Worm (Caenorhabditis elegans) whole organism, L1 larva: ENCODE measurements around the gene C35C5.9.

ENCODE experiments used
- C16A3.4 ChIP-seq: fragments of 150-350 bp; optimal IDR thresholded peaks from 2 replicates; lab custom pipeline; 2014; ENCODE audit warnings: missing biosample characterization, missing genetic modification characterization
- C34B4.2 ChIP-seq: sonication (generic microtip); optimal IDR thresholded peaks from 2 replicates; lab custom pipeline; 2017; ENCODE audit warnings: mild to moderate bottlenecking, missing genetic modification characterization, missing compliant biosample characterization
- F16B12.6 ChIP-seq: fragments of 150-350 bp; optimal IDR thresholded peaks from 2 replicates; lab custom pipeline; 2014; ENCODE audit warnings: missing biosample characterization, missing genetic modification characterization
- aly-2 ChIP-seq: fragments of 150-350 bp; optimal IDR thresholded peaks from 2 replicates; lab custom pipeline; 2014; ENCODE audit warnings: missing biosample characterization, missing genetic modification characterization
- blmp-1 ChIP-seq: fragments of 150-350 bp; optimal IDR thresholded peaks from 2 replicates; lab custom pipeline; 2014; ENCODE audit warnings: missing biosample characterization, missing genetic modification characterization
- ceh-88 ChIP-seq: fragments of 200-800 bp; sonication (Bioruptor generic); IDR thresholded peaks from 2 replicates; pipeline ENCODE4 v1.3.6; 2022; ENCODE audit warnings: missing genetic modification characterization, missing compliant biosample characterization
- ceh-90 ChIP-seq: sonication (generic microtip); optimal IDR thresholded peaks from 2 replicates; lab custom pipeline; 2016; ENCODE audit warnings: missing genetic modification characterization, missing compliant biosample characterization
- ces-1 ChIP-seq: fragments of 150-350 bp; optimal IDR thresholded peaks from 2 replicates; lab custom pipeline; 2014; ENCODE audit warnings: missing biosample characterization, missing genetic modification reagents, missing genetic modification characterization
- dpl-1 ChIP-seq, 3 experiments: fragments of 150-350 bp in 2 of 3; sonication (generic microtip) in 1 of 3; optimal IDR thresholded peaks; 2 replicates each; lab custom pipeline; 2014 to 2017; ENCODE audit warnings: missing biosample characterization in 3 of 3, missing genetic modification characterization in 3 of 3, missing genetic modification reagents in 3 of 3
- dsc-1 ChIP-seq: sonication (generic microtip); optimal IDR thresholded peaks from 2 replicates; lab custom pipeline; 2016; ENCODE audit warnings: mild to moderate bottlenecking, missing genetic modification characterization, missing compliant biosample characterization
- egl-27 ChIP-seq, 2 experiments: fragments of 150-350 bp in 1 of 2; sonication (generic microtip); optimal IDR thresholded peaks; 3 replicates each; lab custom pipeline; 2017 to 2018; ENCODE audit warnings: missing biosample characterization in 2 of 2, missing genetic modification characterization in 2 of 2, missing genetic modification reagents in 2 of 2
- elt-2 ChIP-seq: sonication (generic microtip); optimal IDR thresholded peaks from 2 replicates; lab custom pipeline; 2016; ENCODE audit warnings: missing genetic modification characterization, mild to moderate bottlenecking, inconsistent platforms, missing compliant biosample characterization, missing genetic modification reagents
- elt-3 ChIP-seq, 6 experiments: fragments of 150-350 bp in 1 of 6; sonication (generic microtip); optimal IDR thresholded peaks; 2 replicates each; lab custom pipeline; 2017 to 2018; ENCODE audit warnings: missing biosample characterization in 6 of 6, missing genetic modification characterization in 6 of 6, inconsistent platforms in 1 of 6
- fkh-10 ChIP-seq: sonication (generic microtip); optimal IDR thresholded peaks from 2 replicates; lab custom pipeline; 2017; ENCODE audit warnings: missing biosample characterization, missing genetic modification reagents, missing genetic modification characterization
- hlh-17 ChIP-seq: fragments of 200-800 bp; sonication (Bioruptor generic); optimal IDR thresholded peaks from 2 replicates; lab custom pipeline; 2018; ENCODE audit warnings: missing genetic modification characterization, mild to moderate bottlenecking, missing compliant biosample characterization, moderate library complexity, borderline replicate concordance
- irx-1 ChIP-seq: sonication (generic microtip); optimal IDR thresholded peaks from 2 replicates; lab custom pipeline; 2016; ENCODE audit warnings: missing genetic modification characterization, missing compliant biosample characterization
- jun-1 ChIP-seq: fragments of 150-350 bp; optimal IDR thresholded peaks from 2 replicates; lab custom pipeline; 2014; ENCODE audit warnings: missing biosample characterization, missing genetic modification reagents, missing genetic modification characterization
- lin-15B ChIP-seq: fragments of 150-350 bp; sonication (generic microtip); optimal IDR thresholded peaks from 3 replicates; lab custom pipeline; 2014; ENCODE audit warnings: missing biosample characterization, missing genetic modification characterization
- lsy-2 ChIP-seq, 2 experiments: fragments of 150-350 bp; optimal IDR thresholded peaks; 2 replicates each; lab custom pipeline; 2014; ENCODE audit warnings: missing biosample characterization in 2 of 2, missing genetic modification characterization in 2 of 2
- mdl-1 ChIP-seq, 2 experiments: fragments of 150-350 bp; optimal IDR thresholded peaks; 2 replicates each; lab custom pipeline; 2014 to 2017; ENCODE audit warnings: missing biosample characterization in 2 of 2, missing genetic modification characterization in 2 of 2, inconsistent platforms in 1 of 2
- mef-2 ChIP-seq: fragments of 150-350 bp; optimal IDR thresholded peaks from 2 replicates; lab custom pipeline; 2014; ENCODE audit warnings: missing biosample characterization, missing genetic modification characterization
- mep-1 ChIP-seq: fragments of 150-350 bp; optimal IDR thresholded peaks from 2 replicates; lab custom pipeline; 2014; ENCODE audit warnings: missing biosample characterization, missing genetic modification characterization
- nhr-11 ChIP-seq: fragments of 150-350 bp; optimal IDR thresholded peaks from 2 replicates; lab custom pipeline; 2014; ENCODE audit warnings: missing biosample characterization, missing genetic modification characterization
- nhr-12 ChIP-seq: sonication (generic microtip); optimal IDR thresholded peaks from 2 replicates; lab custom pipeline; 2017; ENCODE audit warnings: missing biosample characterization, missing genetic modification characterization
- nhr-19 ChIP-seq: fragments of 200-800 bp; sonication (Bioruptor generic); conservative IDR thresholded peaks from 2 replicates; pipeline ENCODE4 v1.3.6; 2022; ENCODE audit warnings: missing genetic modification characterization, missing compliant biosample characterization
- nhr-20 ChIP-seq: sonication (generic microtip); optimal IDR thresholded peaks from 2 replicates; lab custom pipeline; 2016; ENCODE audit warnings: mild to moderate bottlenecking, missing genetic modification characterization, missing compliant biosample characterization
- nhr-28 ChIP-seq: fragments of 150-350 bp; optimal IDR thresholded peaks from 2 replicates; lab custom pipeline; 2014; ENCODE audit warnings: missing biosample characterization, missing genetic modification characterization
- nhr-71 ChIP-seq: sonication (generic microtip); optimal IDR thresholded peaks from 2 replicates; lab custom pipeline; 2016; ENCODE audit warnings: mild to moderate bottlenecking, missing genetic modification characterization, moderate library complexity, missing compliant biosample characterization
- nhr-77 ChIP-seq: fragments of 150-350 bp; optimal IDR thresholded peaks from 2 replicates; lab custom pipeline; 2014; ENCODE audit warnings: missing biosample characterization, missing genetic modification characterization
- nhr-84 ChIP-seq: sonication (generic microtip); optimal IDR thresholded peaks from 2 replicates; lab custom pipeline; 2017; ENCODE audit warnings: missing biosample characterization, missing genetic modification characterization
- nhr-85 ChIP-seq: sonication (generic microtip); peaks from one replicate; lab custom pipeline; 2016; ENCODE audit warnings: missing genetic modification characterization, inconsistent platforms, missing compliant biosample characterization
- pag-3 ChIP-seq: sonication (generic microtip); optimal IDR thresholded peaks from 2 replicates; lab custom pipeline; 2017; ENCODE audit warnings: missing genetic modification characterization, mild to moderate bottlenecking, missing compliant biosample characterization, antibody characterized with exemption, borderline replicate concordance; ENCODE audit not compliant: insufficient read depth
- pqm-1 ChIP-seq: sonication (generic microtip); optimal IDR thresholded peaks from 3 replicates; lab custom pipeline; 2017; ENCODE audit warnings: missing biosample characterization, missing genetic modification characterization
- rnt-1 ChIP-seq: sonication (generic microtip); optimal IDR thresholded peaks from 2 replicates; lab custom pipeline; 2016; ENCODE audit warnings: mild to moderate bottlenecking, missing genetic modification characterization, moderate library complexity, missing compliant biosample characterization
- skn-1 ChIP-seq: fragments of 150-350 bp; optimal IDR thresholded peaks from 2 replicates; lab custom pipeline; 2014; ENCODE audit warnings: missing biosample characterization, missing genetic modification characterization
- snpc-4 ChIP-seq: fragments of 150-350 bp; optimal IDR thresholded peaks from 2 replicates; lab custom pipeline; 2014; ENCODE audit warnings: missing biosample characterization, missing genetic modification characterization
- snu-23 ChIP-seq: sonication (generic microtip); optimal IDR thresholded peaks from 2 replicates; lab custom pipeline; 2016; ENCODE audit warnings: missing genetic modification characterization, missing compliant biosample characterization
- sptf-1 ChIP-seq: fragments of 150-350 bp; optimal IDR thresholded peaks from 2 replicates; lab custom pipeline; 2014; ENCODE audit warnings: missing biosample characterization, missing genetic modification characterization
- sup-37 ChIP-seq: fragments of 200-800 bp; sonication (Bioruptor generic); optimal IDR thresholded peaks from 2 replicates; lab custom pipeline; 2018; ENCODE audit warnings: mild to moderate bottlenecking, missing genetic modification characterization, missing compliant biosample characterization
- tbx-2 ChIP-seq: sonication (generic microtip); optimal IDR thresholded peaks from 2 replicates; lab custom pipeline; 2016; ENCODE audit warnings: missing genetic modification characterization, missing compliant biosample characterization
- unc-130 ChIP-seq: fragments of 150-350 bp; optimal IDR thresholded peaks from 2 replicates; lab custom pipeline; 2017; ENCODE audit warnings: missing biosample characterization, missing genetic modification characterization, inconsistent platforms
- xbp-1 ChIP-seq: sonication (generic microtip); optimal IDR thresholded peaks from 2 replicates; lab custom pipeline; 2016; ENCODE audit warnings: missing genetic modification characterization, missing compliant biosample characterization
- zag-1 ChIP-seq: fragments of 150-350 bp; optimal IDR thresholded peaks from 2 replicates; lab custom pipeline; 2014; ENCODE audit warnings: missing biosample characterization, missing genetic modification characterization
- zip-4 ChIP-seq: fragments of 200-800 bp; sonication (Bioruptor generic); optimal IDR thresholded peaks from 2 replicates; lab custom pipeline; 2018; ENCODE audit warnings: mild to moderate bottlenecking, missing genetic modification characterization, moderate library complexity, missing compliant biosample characterization
- ztf-11 ChIP-seq, 2 experiments: sonication (generic microtip); optimal IDR thresholded peaks; 2 replicates each; lab custom pipeline; 2016 to 2017; ENCODE audit warnings: missing genetic modification characterization in 2 of 2, missing biosample characterization in 1 of 2, missing compliant biosample characterization in 1 of 2
- ztf-4 ChIP-seq: fragments of 150-350 bp; optimal IDR thresholded peaks from 2 replicates; lab custom pipeline; 2014; ENCODE audit warnings: missing biosample characterization, missing genetic modification characterization

C35C5.9 gene

ce11 chrX:11522058-11522757 lies 14.2 kb upstream of the C35C5.9 start, which contains the start of gene sdc-2 (continued):
- TF ChIP-seq ceh-90 (tag; lab: Kevin White, UChicago) (no peak), ztf-4 (tag; lab: Kevin White, UChicago) (peak; percentile 70), ceh-88 (GFP tag; lab: Robert Waterston, UW) (no peak), nhr-11 (tag; lab: Kevin White, UChicago) (no peak), tbx-2 (tag; lab: Kevin White, UChicago) (no peak), zag-1 (no peak), mep-1 (no peak), unc-130 (tag; lab: Kevin White, UChicago) (no peak), xbp-1 (peak; percentile 30), nhr-84 (tag; lab: Kevin White, UChicago) (no peak)

- TF ChIP-seq elt-3 (tag; optimal IDR thresholded peaks at IDR 0.05; lab: Kevin White, UChicago) (no peak), rnt-1 (no peak), dpl-1 (GFP tag; optimal IDR thresholded peaks at IDR 0.05; lab: Kevin White, UChicago) (no peak), irx-1 (tag; lab: Kevin White, UChicago) (no peak), lin-15B (tag; lab: Kevin White, UChicago) (no peak), dsc-1 (tag; lab: Kevin White, UChicago) (no peak), mef-2 (tag; lab: Kevin White, UChicago) (no peak), ztf-4 (tag; lab: Kevin White, UChicago) (no peak), snu-23 (GFP tag; lab: Kevin White, UChicago) (no peak), aly-2 (no peak), mep-1 (no peak), elt-2 (tag; lab: Kevin White, UChicago) (no peak), blmp-1 (no peak), nhr-71 (tag; lab: Kevin White, UChicago) (no peak), ceh-88 (GFP tag; lab: Robert Waterston, UW) (no peak), skn-1 (tag; lab: Kevin White, UChicago) (no peak), sup-37 (GFP tag; lab: Kevin White, UChicago) (no peak)
Observed at ce11 chrX:11523704-11524103, 12.7 kb upstream of the C35C5.9 start.

- no peak for TF ChIP-seq ceh-88 (GFP tag; lab: Robert Waterston, UW)
- TF ChIP-seq egl-27 (tag; optimal IDR thresholded peaks at IDR 0.05; lab: Kevin White, UChicago), result no peak
- TF ChIP-seq nhr-84 (tag; lab: Kevin White, UChicago), result no peak
- peak; percentile 71 for TF ChIP-seq nhr-20
- no peak for TF ChIP-seq nhr-77 (tag; lab: Kevin White, UChicago)
- no peak for TF ChIP-seq nhr-11 (tag; lab: Kevin White, UChicago)
- TF ChIP-seq nhr-19 (GFP tag; lab: Robert Waterston, UW), result peak; percentile 61
- no peak for TF ChIP-seq nhr-28 (tag; lab: Kevin White, UChicago)
- TF ChIP-seq hlh-17 (GFP tag; lab: Kevin White, UChicago), result no peak
- no peak for TF ChIP-seq sptf-1 (tag; lab: Kevin White, UChicago)
- peak in 1 of 6 experiments; percentile 32 for TF ChIP-seq elt-3 (tag; optimal IDR thresholded peaks at IDR 0.05; lab: Kevin White, UChicago)
- TF ChIP-seq F16B12.6 (tag; lab: Kevin White, UChicago), result no peak
- peak; percentile 82 for TF ChIP-seq nhr-85
- peak; percentile 19 for TF ChIP-seq snu-23 (GFP tag; lab: Kevin White, UChicago)
- TF ChIP-seq blmp-1, result peak; percentile 26
- no peak for TF ChIP-seq mdl-1 (tag; optimal IDR thresholded peaks at IDR 0.05; lab: Kevin White, UChicago)
- TF ChIP-seq lin-15B (tag; lab: Kevin White, UChicago), result no peak
- no peak for TF ChIP-seq snpc-4 (tag; lab: Kevin White, UChicago)
- TF ChIP-seq C16A3.4 (tag; lab: Kevin White, UChicago), result no peak
- TF ChIP-seq pag-3 (tag; lab: Kevin White, UChicago), result no peak
- no peak for TF ChIP-seq ztf-11 (tag; optimal IDR thresholded peaks at IDR 0.05; lab: Kevin White, UChicago)
- no peak for TF ChIP-seq C34B4.2 (tag; lab: Kevin White, UChicago)
- no peak for TF ChIP-seq zip-4
- TF ChIP-seq nhr-12 (tag; lab: Kevin White, UChicago), result no peak
- no peak for TF ChIP-seq jun-1
- TF ChIP-seq pqm-1 (tag; lab: Kevin White, UChicago), result no peak
- TF ChIP-seq dpl-1 (GFP tag; optimal IDR thresholded peaks at IDR 0.05; lab: Kevin White, UChicago), result no peak
- TF ChIP-seq lsy-2 (tag; optimal IDR thresholded peaks at IDR 0.05; lab: Kevin White, UChicago), result no peak
- TF ChIP-seq fkh-10, result no peak
- no peak for TF ChIP-seq ces-1 (GFP tag; lab: Kevin White, UChicago)
- no peak for TF ChIP-seq tbx-2 (tag; lab: Kevin White, UChicago)
Observed at ce11 chrX:11533543-11534003, 2.8 kb upstream of the C35C5.9 start, which contains the start of gene C35C5.8. C35C5.8 (plus strand) TSS chrX:11533593.
